Worm (Caenorhabditis elegans): ENCODE measurements around the gene F35C11.7.

- no peak for TF ChIP-seq dao-5 (tag; optimal IDR thresholded peaks at IDR 0.05)
- TF ChIP-seq W03F9.2 (tag; optimal IDR thresholded peaks at IDR 0.05) = no peak
Observed at ce11 chrII:8222309-8223065, 33.6 kb upstream of the F35C11.7 start, which contains the start of gene dab-1.
